Fruit fly (Drosophila melanogaster) whole organism, embryonic: Measurements from ENCODE around the gene Mrm2.
A peak's percentile ranks its signal among the peaks of the same experiment; 100 is the strongest.

Source experiments
- Abd-B ChIP-seq: fragments of 200-800 bp; sonication (Bioruptor generic); optimal IDR thresholded peaks from 2 replicates; lab custom pipeline; 2018; ENCODE audit warnings: missing biosample characterization, mild to moderate bottlenecking, missing genetic modification characterization, moderate library complexity
- Atf3 ChIP-seq: fragments of 200-800 bp; sonication (Bioruptor generic); optimal IDR thresholded peaks from 3 replicates; lab custom pipeline; 2016; ENCODE audit warnings: missing biosample characterization, missing genetic modification characterization
- Bdp1 ChIP-seq: fragments of 200-800 bp; sonication (Bioruptor generic); optimal IDR thresholded peaks from 3 replicates; lab custom pipeline; 2016; ENCODE audit warnings: missing biosample characterization, missing genetic modification characterization
- Blimp-1 ChIP-seq: fragments of 200-800 bp; sonication (Bioruptor generic); optimal IDR thresholded peaks from 3 replicates; lab custom pipeline; 2018; ENCODE audit warnings: missing biosample characterization, missing genetic modification characterization, mild to moderate bottlenecking, moderate library complexity, missing genetic modification reagents
- CG10431 ChIP-seq: fragments of 200-800 bp; sonication (Bioruptor generic); optimal IDR thresholded peaks from 3 replicates; lab custom pipeline; 2018; ENCODE audit warnings: missing biosample characterization, mild to moderate bottlenecking, missing genetic modification characterization
- CG10565 ChIP-seq: fragments of 200-800 bp; sonication (Bioruptor generic); optimal IDR thresholded peaks from 3 replicates; lab custom pipeline; 2016; ENCODE audit warnings: missing biosample characterization, mild to moderate bottlenecking, missing genetic modification characterization
- CG10979 ChIP-seq: fragments of 200-800 bp; sonication (Bioruptor generic); optimal IDR thresholded peaks from 2 replicates; lab custom pipeline; 2018; ENCODE audit warnings: missing biosample characterization, mild to moderate bottlenecking, missing genetic modification characterization, moderate library complexity
- CG11560 ChIP-seq: fragments of 200-800 bp; sonication (Bioruptor generic); IDR thresholded peaks from 3 replicates; pipeline ENCODE4 v1.3.6; 2022; ENCODE audit warnings: missing biosample characterization, missing genetic modification characterization
- CG12299 ChIP-seq: fragments of 200-800 bp; sonication (Bioruptor generic); optimal IDR thresholded peaks from 2 replicates; lab custom pipeline; 2018; ENCODE audit warnings: missing biosample characterization, mild to moderate bottlenecking, missing genetic modification characterization
- CG14014 ChIP-seq: fragments of 200-800 bp; sonication (Bioruptor generic); IDR thresholded peaks from 2 replicates; pipeline ENCODE4 v1.3.6; 2022; ENCODE audit warnings: missing biosample characterization, missing genetic modification characterization
- CG15269 ChIP-seq: fragments of 200-800 bp; sonication (Bioruptor generic); optimal IDR thresholded peaks from 2 replicates; lab custom pipeline; 2018; ENCODE audit warnings: missing biosample characterization, mild to moderate bottlenecking, missing genetic modification characterization, moderate library complexity
- CG16863 ChIP-seq: fragments of 200-800 bp; sonication (Bioruptor generic); optimal IDR thresholded peaks from 3 replicates; lab custom pipeline; 2016; ENCODE audit warnings: missing biosample characterization, missing genetic modification characterization
- CG17385 ChIP-seq: fragments of 200-800 bp; sonication (Bioruptor generic); optimal IDR thresholded peaks from 3 replicates; lab custom pipeline; 2018; ENCODE audit warnings: missing biosample characterization, mild to moderate bottlenecking, missing genetic modification characterization
- CG30431 ChIP-seq: fragments of 200-800 bp; sonication (Bioruptor generic); optimal IDR thresholded peaks from 2 replicates; lab custom pipeline; 2017; ENCODE audit warnings: missing biosample characterization, missing genetic modification characterization
- CG4424 ChIP-seq: fragments of 200-800 bp; sonication (Bioruptor generic); optimal IDR thresholded peaks from 3 replicates; lab custom pipeline; 2016; ENCODE audit warnings: missing biosample characterization, missing genetic modification characterization
- CG4707 ChIP-seq: fragments of 200-800 bp; sonication (Bioruptor generic); optimal IDR thresholded peaks from 2 replicates; lab custom pipeline; 2018; ENCODE audit warnings: missing biosample characterization, mild to moderate bottlenecking, missing genetic modification characterization, moderate library complexity
- CG5180 ChIP-seq: fragments of 200-800 bp; sonication (Bioruptor generic); optimal IDR thresholded peaks from 3 replicates; lab custom pipeline; 2017; ENCODE audit warnings: missing biosample characterization, missing genetic modification characterization, mild to moderate bottlenecking, moderate library complexity, missing genetic modification reagents
- CG6791 ChIP-seq: fragments of 200-800 bp; sonication (Bioruptor generic); IDR thresholded peaks from 3 replicates; pipeline ENCODE4 v1.3.6; 2022; ENCODE audit warnings: missing biosample characterization, missing genetic modification characterization; ENCODE audit not compliant: partially characterized antibody
- CG7745 ChIP-seq: fragments of 200-800 bp; sonication (Bioruptor generic); optimal IDR thresholded peaks from 2 replicates; lab custom pipeline; 2018; ENCODE audit warnings: missing biosample characterization, mild to moderate bottlenecking, missing genetic modification characterization, moderate library complexity
- CG7839 ChIP-seq: fragments of 200-800 bp; sonication (Bioruptor generic); optimal IDR thresholded peaks from 3 replicates; lab custom pipeline; 2018; ENCODE audit warnings: missing biosample characterization, mild to moderate bottlenecking, missing genetic modification characterization, moderate library complexity
- CG8089 ChIP-seq: fragments of 200-800 bp; sonication (Bioruptor generic); optimal IDR thresholded peaks from 3 replicates; lab custom pipeline; 2016; ENCODE audit warnings: missing biosample characterization, missing genetic modification characterization
- CG8281 ChIP-seq: fragments of 200-800 bp; sonication (Bioruptor generic); optimal IDR thresholded peaks from 2 replicates; lab custom pipeline; 2018; ENCODE audit warnings: missing biosample characterization, mild to moderate bottlenecking, missing genetic modification characterization, moderate library complexity
- CG8290 ChIP-seq, 3 experiments: fragments of 200-800 bp; sonication (Bioruptor generic); optimal IDR thresholded peaks; 2 replicates each; lab custom pipeline; 2016 to 2019; ENCODE audit warnings: missing biosample characterization in 3 of 3, missing genetic modification characterization in 3 of 3, mild to moderate bottlenecking in 2 of 3, moderate library complexity in 1 of 3
- Dip3 ChIP-seq: fragments of 200-800 bp; sonication (Bioruptor generic); optimal IDR thresholded peaks from 3 replicates; lab custom pipeline; 2016; ENCODE audit warnings: missing biosample characterization, missing genetic modification characterization
- Dll ChIP-seq: fragments of 200-800 bp; sonication (Bioruptor generic); IDR thresholded peaks from 4 replicates; pipeline ENCODE4 v1.3.6; 2022; ENCODE audit warnings: missing biosample characterization, missing genetic modification characterization; ENCODE audit not compliant: partially characterized antibody
- Elba2 ChIP-seq: fragments of 200-800 bp; sonication (Bioruptor generic); optimal IDR thresholded peaks from 3 replicates; lab custom pipeline; 2016; ENCODE audit warnings: missing biosample characterization, missing genetic modification characterization
- HmgD ChIP-seq: fragments of 200-800 bp; sonication (Bioruptor generic); optimal IDR thresholded peaks from 3 replicates; lab custom pipeline; 2016; ENCODE audit warnings: missing biosample characterization, missing genetic modification characterization
- Kr ChIP-seq: fragments of 200-800 bp; sonication (Bioruptor generic); optimal IDR thresholded peaks from 2 replicates; lab custom pipeline; 2017; ENCODE audit warnings: missing biosample characterization, mild to moderate bottlenecking, missing genetic modification characterization
- Nf-YA ChIP-seq: fragments of 200-800 bp; sonication (Bioruptor generic); IDR thresholded peaks from 2 replicates; pipeline ENCODE4 v1.3.6; 2022; ENCODE audit warnings: missing biosample characterization, missing genetic modification characterization
- Pdp1 ChIP-seq, 2 experiments: fragments of 200-800 bp; sonication (Bioruptor generic); optimal IDR thresholded peaks; 3 replicates each; lab custom pipeline; 2016; ENCODE audit warnings: missing biosample characterization in 2 of 2, missing genetic modification characterization in 2 of 2, mild to moderate bottlenecking in 1 of 2, moderate library complexity in 1 of 2
- Vsx1 ChIP-seq: fragments of 200-800 bp; sonication (Bioruptor generic); optimal IDR thresholded peaks from 2 replicates; lab custom pipeline; 2017; ENCODE audit warnings: missing biosample characterization, mild to moderate bottlenecking, missing genetic modification characterization, missing genetic modification reagents
- amos ChIP-seq: fragments of 200-800 bp; sonication (Bioruptor generic); IDR thresholded peaks from 2 replicates; pipeline ENCODE4 v1.3.6; 2022; ENCODE audit warnings: missing biosample characterization, missing genetic modification characterization; ENCODE audit not compliant: partially characterized antibody
- bab2 ChIP-seq: fragments of 200-800 bp; sonication (Bioruptor generic); optimal IDR thresholded peaks from 2 replicates; lab custom pipeline; 2016; ENCODE audit warnings: missing biosample characterization, missing genetic modification characterization
- bcd ChIP-seq: fragments of 200-800 bp; sonication (Bioruptor generic); optimal IDR thresholded peaks from 2 replicates; lab custom pipeline; 2017; ENCODE audit warnings: missing biosample characterization, mild to moderate bottlenecking, missing genetic modification characterization
- cato ChIP-seq: fragments of 200-800 bp; sonication (Bioruptor generic); optimal IDR thresholded peaks from 2 replicates; lab custom pipeline; 2016; ENCODE audit warnings: missing biosample characterization, missing genetic modification characterization, borderline replicate concordance
- ci ChIP-seq: fragments of 200-800 bp; sonication (Bioruptor generic); IDR thresholded peaks from 3 replicates; pipeline ENCODE4 v1.3.6; 2022; ENCODE audit warnings: missing biosample characterization, missing genetic modification characterization
- dpn ChIP-seq, 2 experiments: fragments of 200-800 bp; sonication (Bioruptor generic); optimal IDR thresholded peaks; 3 replicates each; lab custom pipeline; 2016; ENCODE audit warnings: missing biosample characterization in 2 of 2, missing genetic modification characterization in 2 of 2
- fd64A ChIP-seq: fragments of 200-800 bp; sonication (Bioruptor generic); optimal IDR thresholded peaks from 3 replicates; lab custom pipeline; 2018; ENCODE audit warnings: missing biosample characterization, mild to moderate bottlenecking, missing genetic modification characterization
- gsb-n ChIP-seq: fragments of 200-800 bp; sonication (Bioruptor generic); optimal IDR thresholded peaks from 3 replicates; lab custom pipeline; 2018; ENCODE audit warnings: missing biosample characterization, mild to moderate bottlenecking, missing genetic modification characterization
- mam ChIP-seq: fragments of 200-800 bp; sonication (Bioruptor generic); optimal IDR thresholded peaks from 3 replicates; lab custom pipeline; 2016; ENCODE audit warnings: missing biosample characterization, missing genetic modification characterization
- mirr ChIP-seq: fragments of 200-800 bp; sonication (Bioruptor generic); optimal IDR thresholded peaks from 3 replicates; lab custom pipeline; 2018; ENCODE audit warnings: missing biosample characterization, mild to moderate bottlenecking, missing genetic modification characterization
- odd ChIP-seq: fragments of 200-800 bp; sonication (Bioruptor generic); optimal IDR thresholded peaks from 2 replicates; lab custom pipeline; 2017; ENCODE audit warnings: missing biosample characterization, mild to moderate bottlenecking, missing genetic modification characterization
- pb ChIP-seq: fragments of 200-800 bp; sonication (Bioruptor generic); optimal IDR thresholded peaks from 3 replicates; lab custom pipeline; 2016; ENCODE audit warnings: missing biosample characterization, missing genetic modification characterization
- pnt ChIP-seq: fragments of 200-800 bp; sonication (Bioruptor generic); optimal IDR thresholded peaks from 3 replicates; lab custom pipeline; 2016; ENCODE audit warnings: missing biosample characterization, missing genetic modification characterization
- sens ChIP-seq: fragments of 200-800 bp; sonication (Bioruptor generic); peaks from one replicate; lab custom pipeline; 2016; ENCODE audit warnings: missing biosample characterization, missing genetic modification characterization
- sima ChIP-seq: fragments of 200-800 bp; sonication (Bioruptor generic); optimal IDR thresholded peaks from 2 replicates; lab custom pipeline; 2016; ENCODE audit warnings: missing biosample characterization, missing genetic modification characterization
- sna ChIP-seq: fragments of 200-800 bp; sonication (Bioruptor generic); IDR thresholded peaks from 2 replicates; pipeline ENCODE4 v1.3.6; 2022; ENCODE audit warnings: missing biosample characterization, missing genetic modification characterization; ENCODE audit not compliant: partially characterized antibody
- tin ChIP-seq: fragments of 200-800 bp; sonication (Bioruptor generic); optimal IDR thresholded peaks from 3 replicates; lab custom pipeline; 2016; ENCODE audit warnings: missing biosample characterization, missing genetic modification characterization
- wek ChIP-seq: fragments of 200-800 bp; sonication (Bioruptor generic); optimal IDR thresholded peaks from 3 replicates; lab custom pipeline; 2018; ENCODE audit warnings: missing biosample characterization, mild to moderate bottlenecking, missing genetic modification characterization, moderate library complexity

Mrm2 gene

DNA sequence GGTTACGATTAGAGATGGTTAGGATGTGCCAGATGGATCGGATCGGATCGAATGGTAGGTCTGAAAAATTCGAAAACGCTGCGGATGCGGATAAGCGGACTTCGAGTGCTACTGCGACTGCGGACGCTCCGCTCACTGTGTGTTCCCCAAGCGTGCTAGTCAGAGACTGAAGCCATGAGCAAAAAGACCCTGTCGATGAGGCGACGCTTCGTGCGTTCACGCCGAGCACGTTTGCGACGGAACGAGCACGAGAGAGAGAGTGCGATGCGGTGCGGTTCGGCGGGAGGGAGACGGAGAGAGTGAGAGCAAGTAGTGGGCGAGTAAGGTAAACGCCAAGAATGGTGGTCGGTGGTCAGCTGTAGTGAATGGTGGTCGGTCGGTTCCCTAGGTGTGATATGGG, 24.7 kb upstream of the Mrm2 start, which contains the start of gene bnl (continued):
- TF ChIP-seq odd (GFP tag; lab: Kevin White, UChicago) (peak; percentile 64), CG17385 (GFP tag; lab: Kevin White, UChicago) (peak; percentile 32), CG4424 (GFP tag; lab: Kevin White, UChicago) (no peak), ci (GFP tag; lab: Robert Waterston, UW) (peak; percentile 90), Elba2 (GFP tag; lab: Kevin White, UChicago) (no peak), CG14014 (GFP tag; lab: Robert Waterston, UW) (0 out of 2 replicates have a peak, but pooled peaks have one; percentile 20), CG30431 (no peak), sens (GFP tag; lab: Kevin White, UChicago) (peak; percentile 90), bab2 (GFP tag; lab: Kevin White, UChicago) (no peak), CG11560 (no peak), HmgD (GFP tag; lab: Kevin White, UChicago) (peak; percentile 67), sima (no peak), cato (no peak), fd64A (GFP tag; lab: Kevin White, UChicago) (peak; percentile 9), dpn (GFP tag; optimal IDR thresholded peaks at IDR 0.05; lab: Kevin White, UChicago) (no peak), CG8281 (no peak), sna (peak; percentile 53), CG6791 (GFP tag; lab: Robert Waterston, UW) (peak; percentile 73), pnt (GFP tag; lab: Kevin White, UChicago) (no peak), gsb-n (tag; lab: Kevin White, UChicago) (peak; percentile 43), CG4707 (GFP tag; lab: Kevin White, UChicago) (peak; percentile 38), Pdp1 (GFP tag; optimal IDR thresholded peaks at IDR 0.05; lab: Kevin White, UChicago) (peak; percentile 8 to 47), CG10565 (GFP tag; lab: Kevin White, UChicago) (no peak), bcd (GFP tag; lab: Kevin White, UChicago) (no peak), CG8089 (GFP tag; lab: Kevin White, UChicago) (peak; percentile 47), CG10979 (tag; lab: Kevin White, UChicago) (peak; percentile 35), CG15269 (peak; percentile 48), CG5180 (GFP tag; lab: Kevin White, UChicago) (peak; percentile 62), wek (peak; percentile 64), Vsx1 (peak; percentile 24), Blimp-1 (GFP tag; lab: Kevin White, UChicago) (peak; percentile 24), pb (GFP tag; lab: Kevin White, UChicago) (peak; percentile 72), mam (GFP tag; lab: Kevin White, UChicago) (no peak), Bdp1 (GFP tag; lab: Kevin White, UChicago) (peak; percentile 53), Dip3 (GFP tag; lab: Kevin White, UChicago) (no peak), CG16863 (GFP tag; lab: Kevin White, UChicago) (peak; percentile 22), Nf-YA (0 out of 2 replicates have a peak, but pooled peaks have one; percentile 31), CG7745 (peak; percentile 14), Kr (GFP tag; lab: Kevin White, UChicago) (peak; percentile 55), Dll (GFP tag; lab: Robert Waterston, UW) (peak; percentile 40; the same call in 2 of the 4 replicates), amos (peak; percentile 62), CG12299 (tag; lab: Kevin White, UChicago) (peak; percentile 49), CG7839 (no peak), Atf3 (peak; percentile 27), CG8290 (GFP tag; optimal IDR thresholded peaks at IDR 0.05; lab: Kevin White, UChicago) (peak; percentile 55), CG8290 (tag; optimal IDR thresholded peaks at IDR 0.05; lab: Kevin White, UChicago) (peak; percentile 25 to 91), CG10431 (GFP tag; lab: Kevin White, UChicago) (peak; percentile 6), Abd-B (GFP tag; lab: Kevin White, UChicago) (no peak), mirr (GFP tag; lab: Kevin White, UChicago) (peak; percentile 83), tin (peak; percentile 15)
